Fruit fly (Drosophila melanogaster) Kc167 (cell line): Measurements from ENCODE around the gene Hexim.

Experiments
- Myc ChIP-seq: fragments of >200 bp; optimal IDR thresholded peaks from 2 replicates; lab custom pipeline; 2017; ENCODE audit warnings: missing external identifiers
- insv ChIP-seq: fragments of >200 bp; optimal IDR thresholded peaks from 3 replicates; lab custom pipeline; 2018; ENCODE audit warnings: missing external identifiers

DNA sequence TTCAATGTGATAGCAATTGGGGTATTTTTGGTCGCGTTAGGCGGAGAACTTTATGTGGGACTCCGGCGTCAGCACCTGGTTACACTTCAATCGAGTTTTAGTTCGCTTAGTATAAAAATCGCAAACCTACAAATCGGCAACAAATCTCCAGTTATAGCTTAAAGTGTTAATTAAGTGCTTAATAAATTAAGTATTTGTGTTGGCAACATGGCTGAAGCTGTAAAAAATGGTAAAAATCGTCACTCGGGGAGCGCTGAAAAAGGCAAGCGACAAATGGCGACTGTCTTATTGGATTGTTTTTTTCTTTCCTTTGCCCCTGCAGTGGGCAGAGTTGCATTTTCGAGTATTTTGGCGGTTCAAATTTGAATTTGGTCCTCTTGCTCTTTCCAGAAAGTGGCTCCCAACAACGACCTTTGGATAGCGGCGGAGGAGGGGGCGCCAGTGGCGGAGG is at the start of gene Hexim:
- TF ChIP-seq insv (lab: Kevin White, UChicago): no peak
- TF ChIP-seq Myc: no peak
